Fruit fly (Drosophila melanogaster) Kc167 (cell line): ENCODE data around the gene CG6168.

Experiments
- Sin3A ChIP-seq: fragments of >200 bp; optimal IDR thresholded peaks from 2 replicates; lab custom pipeline; 2018; ENCODE audit warnings: missing external identifiers
- insv ChIP-seq: fragments of >200 bp; optimal IDR thresholded peaks from 3 replicates; lab custom pipeline; 2018; ENCODE audit warnings: missing external identifiers

dm6 chr3L:11308498-11308897, 13.0 kb downstream of the CG6168 start:
- no peak for TF ChIP-seq insv (lab: Kevin White, UChicago)
- TF ChIP-seq Sin3A (lab: Kevin White, UChicago) = no peak
